Fruit fly (Drosophila melanogaster) whole organism, adult: ENCODE results near the gene LManI.
A peak's percentile ranks its signal among the peaks of the same experiment; 100 is the strongest.

ENCODE experiments used
- CG14711 ChIP-seq: fragments of 200-800 bp; sonication (Bioruptor generic); optimal IDR thresholded peaks from 2 replicates; lab custom pipeline; 2018; ENCODE audit warnings: missing biosample characterization, mild to moderate bottlenecking, missing genetic modification characterization, moderate library complexity
- CG33017 ChIP-seq: fragments of 200-800 bp; sonication (Bioruptor generic); optimal IDR thresholded peaks from 2 replicates; lab custom pipeline; 2018; ENCODE audit warnings: missing biosample characterization, mild to moderate bottlenecking, missing genetic modification characterization, moderate library complexity
- Crg-1 ChIP-seq: fragments of 200-800 bp; sonication (Bioruptor generic); optimal IDR thresholded peaks from 2 replicates; lab custom pipeline; 2016; ENCODE audit warnings: missing biosample characterization, missing genetic modification characterization
- Mnt ChIP-seq: fragments of 200-800 bp; sonication (Bioruptor generic); optimal IDR thresholded peaks from 2 replicates; lab custom pipeline; 2016; ENCODE audit warnings: missing biosample characterization, mild to moderate bottlenecking, missing genetic modification characterization
- cnc ChIP-seq, 2 experiments: fragments of >200 bp; optimal IDR thresholded peaks; 2 replicates each; lab custom pipeline; 2017
- pad ChIP-seq: fragments of 200-800 bp; sonication (Bioruptor generic); optimal IDR thresholded peaks from 3 replicates; lab custom pipeline; 2017; ENCODE audit warnings: missing biosample characterization, missing genetic modification characterization, mild to moderate bottlenecking, moderate library complexity, missing genetic modification reagents
- toe ChIP-seq: fragments of 200-800 bp; sonication (Bioruptor generic); optimal IDR thresholded peaks from 2 replicates; lab custom pipeline; 2016; ENCODE audit warnings: missing biosample characterization, missing genetic modification characterization

dm6 chr2L:10435606-10436160, 21.4 kb downstream of the LManI start, which contains the start of the genes TBC1D16 and holn1:
- peak; percentile 21 for TF ChIP-seq CG14711 (tag; lab: Kevin White, UChicago)
- no peak for TF ChIP-seq cnc (optimal IDR thresholded peaks at IDR 0.05; lab: Kevin White, UChicago)
- TF ChIP-seq CG33017 (tag; lab: Kevin White, UChicago): no peak
- TF ChIP-seq toe (GFP tag; lab: Kevin White, UChicago): no peak
- no peak for TF ChIP-seq Crg-1
- TF ChIP-seq Mnt (GFP tag; lab: Kevin White, UChicago): no peak
- no peak for TF ChIP-seq pad (GFP tag; lab: Kevin White, UChicago)
